Fruit fly (Drosophila melanogaster): ENCODE data around the gene CG14273.

Gene CG14273

DNA sequence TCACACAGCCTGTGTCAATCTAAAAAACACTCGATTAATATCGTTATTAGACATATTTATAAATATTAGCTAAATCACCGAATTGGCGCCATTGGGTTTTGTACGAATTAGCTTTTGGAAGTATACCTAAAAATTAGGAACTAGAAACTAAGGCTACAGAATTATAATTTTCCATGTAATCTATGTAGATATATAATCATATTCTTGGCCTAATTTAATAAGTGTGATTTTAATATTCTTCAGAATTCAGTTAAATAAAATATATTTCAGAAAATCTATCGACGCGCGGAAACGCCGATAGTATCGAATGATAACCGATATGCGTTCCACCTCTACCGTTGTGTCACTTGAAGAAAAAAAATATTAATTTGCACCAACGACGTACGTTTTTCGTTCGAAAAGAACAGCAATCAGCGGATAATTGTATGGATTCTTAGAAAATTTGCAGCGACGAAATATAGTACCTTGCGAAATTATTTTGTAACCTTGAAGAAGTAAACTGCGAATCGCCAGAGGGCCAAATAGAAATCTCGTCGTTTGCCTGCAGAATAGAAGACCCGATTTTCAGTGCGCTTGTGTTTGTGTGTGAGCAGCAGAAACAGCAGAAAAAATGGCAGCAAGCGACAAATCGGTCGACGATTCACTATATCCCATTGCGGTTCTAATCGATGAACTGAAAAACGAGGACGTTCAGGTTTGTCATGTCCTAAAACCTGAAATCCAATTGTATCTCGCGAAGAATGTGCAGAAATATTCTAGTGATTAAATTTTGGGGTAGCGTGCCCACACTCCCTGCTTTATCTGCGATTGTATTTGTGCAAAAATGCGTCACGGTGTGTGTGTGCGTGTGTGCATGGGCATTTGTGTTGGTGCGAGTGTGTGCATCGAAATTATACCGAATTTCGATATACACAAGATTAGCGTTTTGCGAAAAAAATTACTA is 23.5 kb downstream of the CG14273 start, which contains the start of gene Pp2A-29B:
Gene Pp2A-29B (plus strand): TSS at position 338 of the 943 bp plus-strand sequence.
- TF ChIP-seq CG6792 (GFP tag; optimal IDR thresholded peaks at IDR 0.05) (no peak), CG15336 (GFP tag; IDR thresholded peaks at IDR 0.05) (no peak), CG6854 (GFP tag; optimal IDR thresholded peaks at IDR 0.05) (no peak), salr (GFP tag; optimal IDR thresholded peaks at IDR 0.05) (no peak), Ets96B (tag; optimal IDR thresholded peaks at IDR 0.05) (peak; percentile 12), CG31627 (GFP tag; optimal IDR thresholded peaks at IDR 0.05) (peak; percentile 42), cyc (GFP tag; optimal IDR thresholded peaks at IDR 0.05) (peak; percentile 10), svp (GFP tag) (peak; percentile 82), Smox (GFP tag; optimal IDR thresholded peaks at IDR 0.05) (peak; percentile 58), CG8119 (GFP tag; IDR thresholded peaks at IDR 0.05) (no peak), Hr39 (GFP tag; optimal IDR thresholded peaks at IDR 0.05) (peak; percentile 48), Ets21C (GFP tag; optimal IDR thresholded peaks at IDR 0.05) (peak; percentile 50), Met (GFP tag; optimal IDR thresholded peaks at IDR 0.05) (peak; percentile 40), Sox102F (GFP tag; optimal IDR thresholded peaks at IDR 0.05) (peak; percentile 42), CG10631 (GFP tag; optimal IDR thresholded peaks at IDR 0.05) (peak; percentile 45), Hr4 (GFP tag; optimal IDR thresholded peaks at IDR 0.05) (peak; percentile 44), CG4318 (GFP tag; optimal IDR thresholded peaks at IDR 0.05) (no peak), CG34406 (GFP tag; optimal IDR thresholded peaks at IDR 0.05) (no peak), vri (GFP tag; optimal IDR thresholded peaks at IDR 0.05) (peak; percentile 27), fkh (GFP tag; optimal IDR thresholded peaks at IDR 0.05) (peak; percentile 75), Eip75B (GFP tag; optimal IDR thresholded peaks at IDR 0.05) (peak; percentile 31), CG7368 (GFP tag; optimal IDR thresholded peaks at IDR 0.05) (no peak), CG11294 (GFP tag; IDR thresholded peaks at IDR 0.05) (no peak), fd59A (GFP tag; optimal IDR thresholded peaks at IDR 0.05) (no peak), pdm3 (GFP tag; optimal IDR thresholded peaks at IDR 0.05) (peak; percentile 46), ss (GFP tag; optimal IDR thresholded peaks at IDR 0.05) (peak in 1 of 2 experiments; percentile 48), CG6163 (GFP tag; IDR thresholded peaks at IDR 0.05) (0 out of 3 replicates have a peak, but pooled peaks have one; percentile 6), fd85E (GFP tag; optimal IDR thresholded peaks at IDR 0.05) (no peak), CG16779 (tag; optimal IDR thresholded peaks at IDR 0.05) (no peak), net (GFP tag; optimal IDR thresholded peaks at IDR 0.05) (no peak), Eip78C (GFP tag) (peak; percentile 77), esn (GFP tag; optimal IDR thresholded peaks at IDR 0.05) (peak; percentile 54), topi (GFP tag; optimal IDR thresholded peaks at IDR 0.05) (peak; percentile 39), lz (GFP tag; optimal IDR thresholded peaks at IDR 0.05) (peak; percentile 55), CG11902 (GFP tag; optimal IDR thresholded peaks at IDR 0.05) (peak; percentile 38), Hr38 (GFP tag; optimal IDR thresholded peaks at IDR 0.05) (no peak), CG11762 (GFP tag; optimal IDR thresholded peaks at IDR 0.05; ENCODE audit: insufficient read depth) (no peak), CG10669 (GFP tag; optimal IDR thresholded peaks at IDR 0.05) (peak; percentile 19), Sox14 (GFP tag; optimal IDR thresholded peaks at IDR 0.05) (no peak), achi (GFP tag; optimal IDR thresholded peaks at IDR 0.05) (peak; percentile 92), acj6 (GFP tag; optimal IDR thresholded peaks at IDR 0.05) (peak; percentile 15), OdsH (GFP tag; optimal IDR thresholded peaks at IDR 0.05) (peak; percentile 36), CG3032 (tag; optimal IDR thresholded peaks at IDR 0.05) (peak; percentile 12), CG6808 (GFP tag; optimal IDR thresholded peaks at IDR 0.05) (no peak)

All from whole organism, prepupa.